Worm (Caenorhabditis elegans): ENCODE results near the gene twk-2.

twk-2 gene

ce11 chrII:4478303-4478702, 25.4 kb upstream of the twk-2 start, which contains the start of gene T05C1.1:
T05C1.1 (plus strand) TSS chrII:4478603.
- no peak for TF ChIP-seq Y53G8AR.9 (GFP tag; conservative IDR thresholded peaks at IDR 0.05)
- no peak for TF ChIP-seq nhr-120 (GFP tag; IDR thresholded peaks at IDR 0.05)
- TF ChIP-seq let-607 (tag; optimal IDR thresholded peaks at IDR 0.05), result no peak
- TF ChIP-seq nhr-90 (tag; optimal IDR thresholded peaks at IDR 0.05), result no peak
- no peak for TF ChIP-seq C06A6.2 (GFP tag; conservative IDR thresholded peaks at IDR 0.05)
- no peak for TF ChIP-seq rpc-1 (optimal IDR thresholded peaks at IDR 0.05)
- TF ChIP-seq rpc-1 (tag; optimal IDR thresholded peaks at IDR 0.05), result no peak
- no peak for TF ChIP-seq nhr-27 (tag; optimal IDR thresholded peaks at IDR 0.05)
- no peak for TF ChIP-seq madf-10 (tag; optimal IDR thresholded peaks at IDR 0.05)
- no peak for TF ChIP-seq ztf-26 (tag; optimal IDR thresholded peaks at IDR 0.05)
- TF ChIP-seq xnd-1 (tag; optimal IDR thresholded peaks at IDR 0.05), result no peak
- TF ChIP-seq egrh-3 (GFP tag; IDR thresholded peaks at IDR 0.05), result no peak
- no peak for TF ChIP-seq ZK185.1 (tag; optimal IDR thresholded peaks at IDR 0.05; ENCODE audit: poor library complexity, severe bottlenecking)
- TF ChIP-seq F57A8.1 (GFP tag; optimal IDR thresholded peaks at IDR 0.05), result no peak
- no peak for TF ChIP-seq F33H1.4 (GFP tag; IDR thresholded peaks at IDR 0.05)
- TF ChIP-seq hrde-1 (tag; optimal IDR thresholded peaks at IDR 0.05; ENCODE audit: borderline replicate concordance), result no peak
- no peak for TF ChIP-seq madf-8 (GFP tag; conservative IDR thresholded peaks at IDR 0.05)
- TF ChIP-seq egl-18 (GFP tag; IDR thresholded peaks at IDR 0.05), result no peak
- TF ChIP-seq ztf-6 (GFP tag; IDR thresholded peaks at IDR 0.05), result no peak

- TF ChIP-seq F57C9.4 (tag; optimal IDR thresholded peaks at IDR 0.05) (no peak), madf-6 (GFP tag; IDR thresholded peaks at IDR 0.05) (peak; percentile 89), bed-1 (GFP tag; IDR thresholded peaks at IDR 0.05) (no peak), attf-3 (GFP tag; conservative IDR thresholded peaks at IDR 0.05) (no peak), unc-130 (GFP tag; optimal IDR thresholded peaks at IDR 0.05) (no peak), somi-1 (GFP tag; optimal IDR thresholded peaks at IDR 0.05) (no peak), athp-1 (tag; optimal IDR thresholded peaks at IDR 0.05) (no peak), ama-1 (optimal IDR thresholded peaks at IDR 0.05) (no peak), ama-1 (GFP tag; optimal IDR thresholded peaks at IDR 0.05) (no peak), Y95B8A.8 (GFP tag; IDR thresholded peaks at IDR 0.05) (no peak), F33H1.4 (GFP tag; IDR thresholded peaks at IDR 0.05) (peak; percentile 67), F10E7.11 (tag; optimal IDR thresholded peaks at IDR 0.05) (no peak), akir-1 (GFP tag; optimal IDR thresholded peaks at IDR 0.05) (no peak), nhr-80 (tag; optimal IDR thresholded peaks at IDR 0.05) (no peak), C06A6.2 (GFP tag; conservative IDR thresholded peaks at IDR 0.05) (no peak), F55B11.4 (tag; optimal IDR thresholded peaks at IDR 0.05; ENCODE audit: borderline replicate concordance, insufficient read depth) (no peak), madf-8 (GFP tag; conservative IDR thresholded peaks at IDR 0.05) (peak; percentile 75), lsl-1 (GFP tag; optimal IDR thresholded peaks at IDR 0.05) (peak; percentile 97), xnd-1 (tag; optimal IDR thresholded peaks at IDR 0.05) (peak; percentile 65), efl-1 (GFP tag; optimal IDR thresholded peaks at IDR 0.05) (peak; percentile 10), egl-18 (GFP tag; IDR thresholded peaks at IDR 0.05) (no peak), lin-54 (GFP tag; optimal IDR thresholded peaks at IDR 0.05) (peak; percentile 39), hsf-1 (GFP tag; IDR thresholded peaks at IDR 0.05) (no peak)
These were observed 21.2 kb upstream of the twk-2 start for ce11 chrII:4474005-4474655.
